Fruit fly (Drosophila melanogaster) whole organism, embryonic: ENCODE measurements around the gene CG31638.

Experiments
- ATbp ChIP-seq: fragments of 200-800 bp; sonication (Bioruptor generic); optimal IDR thresholded peaks from 2 replicates; lab custom pipeline; 2017; ENCODE audit warnings: missing biosample characterization, mild to moderate bottlenecking, missing genetic modification characterization, missing genetic modification reagents
- Ada2b ChIP-seq: fragments of 200-800 bp; sonication (Bioruptor generic); IDR thresholded peaks from 2 replicates; pipeline ENCODE4 v1.3.6; 2022; ENCODE audit warnings: missing biosample characterization, missing genetic modification characterization
- Asciz ChIP-seq: fragments of 200-800 bp; sonication (Bioruptor generic); optimal IDR thresholded peaks from 2 replicates; lab custom pipeline; 2017; ENCODE audit warnings: missing biosample characterization, mild to moderate bottlenecking, missing genetic modification characterization, missing genetic modification reagents
- CG10147 ChIP-seq: fragments of 200-800 bp; sonication (Bioruptor generic); optimal IDR thresholded peaks from 2 replicates; lab custom pipeline; 2019; ENCODE audit warnings: missing biosample characterization, mild to moderate bottlenecking, missing genetic modification characterization, moderate library complexity
- CG10462 ChIP-seq: fragments of 200-800 bp; sonication (Bioruptor generic); optimal IDR thresholded peaks from 2 replicates; lab custom pipeline; 2016; ENCODE audit warnings: missing biosample characterization, missing genetic modification characterization
- CG11456 ChIP-seq: fragments of 200-800 bp; sonication (Bioruptor generic); IDR thresholded peaks from 3 replicates; pipeline ENCODE4 v1.3.6; 2022; ENCODE audit warnings: missing biosample characterization, missing genetic modification characterization
- CG12104 ChIP-seq: fragments of 200-800 bp; sonication (Bioruptor generic); optimal IDR thresholded peaks from 3 replicates; lab custom pipeline; 2016; ENCODE audit warnings: missing biosample characterization, missing genetic modification characterization
- CG12744 ChIP-seq: fragments of 200-800 bp; sonication (Bioruptor generic); optimal IDR thresholded peaks from 2 replicates; lab custom pipeline; 2016; ENCODE audit warnings: missing biosample characterization, missing genetic modification characterization
- CG13424 ChIP-seq: fragments of 200-800 bp; sonication (Bioruptor generic); optimal IDR thresholded peaks from 2 replicates; lab custom pipeline; 2019; ENCODE audit warnings: missing biosample characterization, mild to moderate bottlenecking, missing genetic modification characterization, moderate library complexity
- CG13624 ChIP-seq: fragments of 200-800 bp; sonication (Bioruptor generic); optimal IDR thresholded peaks from 2 replicates; lab custom pipeline; 2016; ENCODE audit warnings: missing biosample characterization, missing genetic modification characterization
- CG14667 ChIP-seq: fragments of 200-800 bp; sonication (Bioruptor generic); IDR thresholded peaks from 2 replicates; pipeline ENCODE4 v1.3.6; 2022; ENCODE audit warnings: missing biosample characterization, missing genetic modification characterization
- CG17361 ChIP-seq: fragments of 200-800 bp; sonication (Bioruptor generic); IDR thresholded peaks from 3 replicates; pipeline ENCODE4 v1.3.6; 2022; ENCODE audit warnings: missing biosample characterization, missing genetic modification characterization
- CG17385 ChIP-seq: fragments of 200-800 bp; sonication (Bioruptor generic); optimal IDR thresholded peaks from 3 replicates; lab custom pipeline; 2018; ENCODE audit warnings: missing biosample characterization, mild to moderate bottlenecking, missing genetic modification characterization
- CG2199 ChIP-seq: fragments of 200-800 bp; sonication (Bioruptor generic); IDR thresholded peaks from 3 replicates; pipeline ENCODE4 v1.3.6; 2022; ENCODE audit warnings: missing biosample characterization, missing genetic modification characterization
- CG31441 ChIP-seq: fragments of 200-800 bp; sonication (Bioruptor generic); IDR thresholded peaks from 2 replicates; pipeline ENCODE4 v1.3.6; 2022; ENCODE audit warnings: missing biosample characterization, missing genetic modification characterization
- CG33213 ChIP-seq: fragments of 200-800 bp; sonication (Bioruptor generic); optimal IDR thresholded peaks from 3 replicates; lab custom pipeline; 2016; ENCODE audit warnings: missing biosample characterization, missing genetic modification characterization
- CG4730 ChIP-seq: fragments of 200-800 bp; sonication (Bioruptor generic); IDR thresholded peaks from 2 replicates; pipeline ENCODE4 v1.3.6; 2022; ENCODE audit warnings: missing biosample characterization, missing genetic modification characterization
- CG6765 ChIP-seq: fragments of 200-800 bp; sonication (Bioruptor generic); optimal IDR thresholded peaks from 3 replicates; lab custom pipeline; 2017; ENCODE audit warnings: missing biosample characterization, mild to moderate bottlenecking, missing genetic modification characterization
- CG6854 ChIP-seq: fragments of 200-800 bp; sonication (Bioruptor generic); optimal IDR thresholded peaks from 3 replicates; lab custom pipeline; 2017; ENCODE audit warnings: missing biosample characterization, mild to moderate bottlenecking, missing genetic modification characterization
- CG7357 ChIP-seq: fragments of 200-800 bp; sonication (Bioruptor generic); IDR thresholded peaks from 3 replicates; pipeline ENCODE4 v1.3.6; 2022; ENCODE audit warnings: missing biosample characterization, missing genetic modification characterization
- CG7372 ChIP-seq: fragments of 200-800 bp; sonication (Bioruptor generic); IDR thresholded peaks from 2 replicates; pipeline ENCODE4 v1.3.6; 2022; ENCODE audit warnings: missing biosample characterization, missing genetic modification characterization
- CG8290 ChIP-seq, 3 experiments: fragments of 200-800 bp; sonication (Bioruptor generic); optimal IDR thresholded peaks; 2 replicates each; lab custom pipeline; 2016 to 2019; ENCODE audit warnings: missing biosample characterization in 3 of 3, missing genetic modification characterization in 3 of 3, mild to moderate bottlenecking in 2 of 3, moderate library complexity in 1 of 3
- CG8478 ChIP-seq: fragments of >200 bp; optimal IDR thresholded peaks from 2 replicates; lab custom pipeline; 2018
- CG9817 ChIP-seq: fragments of 200-800 bp; sonication (Bioruptor generic); optimal IDR thresholded peaks from 2 replicates; lab custom pipeline; 2018; ENCODE audit warnings: missing biosample characterization, mild to moderate bottlenecking, missing genetic modification characterization, moderate library complexity
- D ChIP-seq, 2 experiments: fragments of 200-800 bp in 1 of 2; fragments of >200 bp in 1 of 2; sonication (Bioruptor generic) in 1 of 2; optimal IDR thresholded peaks; 2 replicates in 1 of 2; 3 replicates in 1 of 2; lab custom pipeline; 2017; ENCODE audit warnings: mild to moderate bottlenecking in 1 of 2, missing biosample characterization in 1 of 2, missing genetic modification characterization in 1 of 2, missing genetic modification reagents in 1 of 2
- Med ChIP-seq: fragments of 200-800 bp; sonication (Bioruptor generic); peaks from one replicate; lab custom pipeline; 2016; ENCODE audit warnings: missing biosample characterization, missing genetic modification characterization, mild to moderate bottlenecking, inconsistent platforms, moderate library complexity
- Nf-YA ChIP-seq: fragments of 200-800 bp; sonication (Bioruptor generic); IDR thresholded peaks from 2 replicates; pipeline ENCODE4 v1.3.6; 2022; ENCODE audit warnings: missing biosample characterization, missing genetic modification characterization
- Opbp ChIP-seq: fragments of 200-800 bp; sonication (Bioruptor generic); IDR thresholded peaks from 3 replicates; pipeline ENCODE4 v1.3.6; 2022; ENCODE audit warnings: missing biosample characterization, missing genetic modification characterization; ENCODE audit not compliant: partially characterized antibody
- Side ChIP-seq: fragments of 200-800 bp; sonication (Bioruptor generic); optimal IDR thresholded peaks from 2 replicates; lab custom pipeline; 2016; ENCODE audit warnings: missing biosample characterization, missing genetic modification characterization
- Six4 ChIP-seq: fragments of 200-800 bp; sonication (Bioruptor generic); optimal IDR thresholded peaks from 2 replicates; lab custom pipeline; 2016; ENCODE audit warnings: missing biosample characterization, missing genetic modification characterization
- bab2 ChIP-seq: fragments of 200-800 bp; sonication (Bioruptor generic); optimal IDR thresholded peaks from 2 replicates; lab custom pipeline; 2016; ENCODE audit warnings: missing biosample characterization, missing genetic modification characterization
- caup ChIP-seq: fragments of 200-800 bp; sonication (Bioruptor generic); optimal IDR thresholded peaks from 3 replicates; lab custom pipeline; 2017; ENCODE audit warnings: missing biosample characterization, mild to moderate bottlenecking, missing genetic modification characterization, moderate library complexity; ENCODE audit not compliant: severe bottlenecking
- chinmo ChIP-seq: fragments of 200-800 bp; sonication (Bioruptor generic); IDR thresholded peaks from 4 replicates; pipeline ENCODE4 v1.3.6; 2022; ENCODE audit warnings: missing biosample characterization, missing genetic modification characterization; ENCODE audit not compliant: partially characterized antibody
- chn ChIP-seq: fragments of 200-800 bp; sonication (Bioruptor generic); optimal IDR thresholded peaks from 2 replicates; lab custom pipeline; 2016; ENCODE audit warnings: missing biosample characterization, missing genetic modification characterization
- exex ChIP-seq: fragments of 200-800 bp; sonication (Bioruptor generic); optimal IDR thresholded peaks from 4 replicates; lab custom pipeline; 2018; ENCODE audit warnings: missing biosample characterization, mild to moderate bottlenecking, missing genetic modification characterization, moderate library complexity
- fd3F ChIP-seq: fragments of 200-800 bp; sonication (Bioruptor generic); optimal IDR thresholded peaks from 2 replicates; lab custom pipeline; 2018; ENCODE audit warnings: missing biosample characterization, mild to moderate bottlenecking, missing genetic modification characterization, moderate library complexity
- fd96Cb ChIP-seq: fragments of 200-800 bp; sonication (Bioruptor generic); optimal IDR thresholded peaks from 2 replicates; lab custom pipeline; 2018; ENCODE audit warnings: missing biosample characterization, mild to moderate bottlenecking, missing genetic modification characterization, moderate library complexity
- h ChIP-seq: fragments of >200 bp; optimal IDR thresholded peaks from 2 replicates; lab custom pipeline; 2017
- kah ChIP-seq: fragments of 200-800 bp; sonication (Bioruptor generic); optimal IDR thresholded peaks from 2 replicates; lab custom pipeline; 2018; ENCODE audit warnings: missing biosample characterization, mild to moderate bottlenecking, missing genetic modification characterization
- klu ChIP-seq: fragments of 200-800 bp; sonication (Bioruptor generic); IDR thresholded peaks from 2 replicates; pipeline ENCODE4 v1.3.6; 2022; ENCODE audit warnings: missing biosample characterization, missing genetic modification characterization
- nerfin-1 ChIP-seq: fragments of 200-800 bp; sonication (Bioruptor generic); optimal IDR thresholded peaks from 3 replicates; lab custom pipeline; 2019; ENCODE audit warnings: missing biosample characterization, mild to moderate bottlenecking, missing genetic modification characterization, moderate library complexity
- nmo ChIP-seq: fragments of 200-800 bp; sonication (Bioruptor generic); optimal IDR thresholded peaks from 2 replicates; lab custom pipeline; 2018; ENCODE audit warnings: missing biosample characterization, mild to moderate bottlenecking, missing genetic modification characterization, moderate library complexity
- ranshi ChIP-seq: fragments of 200-800 bp; sonication (Bioruptor generic); IDR thresholded peaks from 2 replicates; pipeline ENCODE4 v1.3.6; 2022; ENCODE audit warnings: missing biosample characterization, missing genetic modification characterization
- stwl ChIP-seq: fragments of 200-800 bp; sonication (Bioruptor generic); optimal IDR thresholded peaks from 3 replicates; lab custom pipeline; 2018; ENCODE audit warnings: missing biosample characterization, mild to moderate bottlenecking, missing genetic modification characterization, moderate library complexity
- trem ChIP-seq: fragments of 200-800 bp; optimal IDR thresholded peaks from 3 replicates; lab custom pipeline; 2019; ENCODE audit warnings: missing biosample characterization, mild to moderate bottlenecking, missing genetic modification characterization, moderate library complexity
- wek ChIP-seq: fragments of 200-800 bp; sonication (Bioruptor generic); optimal IDR thresholded peaks from 3 replicates; lab custom pipeline; 2018; ENCODE audit warnings: missing biosample characterization, mild to moderate bottlenecking, missing genetic modification characterization, moderate library complexity
- wor ChIP-seq: fragments of 200-800 bp; sonication (Bioruptor generic); IDR thresholded peaks from 2 replicates; pipeline ENCODE4 v1.3.6; 2022; ENCODE audit warnings: missing biosample characterization, missing genetic modification characterization
- zf30C ChIP-seq: fragments of 200-800 bp; sonication (Bioruptor generic); optimal IDR thresholded peaks from 3 replicates; lab custom pipeline; 2018; ENCODE audit warnings: missing biosample characterization, mild to moderate bottlenecking, missing genetic modification characterization

Gene CG31638

dm6 chr2L:6494405-6494816 is 3.5 kb downstream of the CG31638 start, which contains the start of gene CG9547 (continued):
- TF ChIP-seq CG13624 = peak; percentile 8

- TF ChIP-seq CG33213 (GFP tag; lab: Kevin White, UChicago) (no peak), CG31441 (GFP tag; lab: Robert Waterston, UW) (no peak), Nf-YA (GFP tag; lab: Robert Waterston, UW) (no peak), CG12104 (GFP tag; lab: Kevin White, UChicago) (no peak), CG6765 (GFP tag; lab: Kevin White, UChicago) (no peak), stwl (tag; lab: Kevin White, UChicago) (no peak), fd3F (GFP tag; lab: Kevin White, UChicago) (no peak), nerfin-1 (tag; lab: Kevin White, UChicago) (no peak), wor (GFP tag; lab: Robert Waterston, UW) (no peak), CG11456 (GFP tag; lab: Robert Waterston, UW) (no peak), exex (tag; lab: Kevin White, UChicago) (no peak), CG17385 (GFP tag; lab: Kevin White, UChicago) (no peak), Six4 (GFP tag; lab: Kevin White, UChicago) (no peak), CG7372 (GFP tag; lab: Robert Waterston, UW) (no peak), klu (GFP tag; lab: Robert Waterston, UW) (no peak), chinmo (GFP tag; lab: Robert Waterston, UW) (no peak)
Observed at dm6 chr2L:6496753-6497152, 5.9 kb downstream of the CG31638 start, which contains the start of gene CG9550. Gene CG9550, plus strand, starts transcription at chr2L:6497053.

dm6 chr2L:6498448-6498847 is 7.6 kb downstream of the CG31638 start, which contains the start of gene CG31637:
Gene CG31637, plus strand, starts transcription at chr2L:6498647.
- TF ChIP-seq kah (GFP tag; lab: Kevin White, UChicago) (peak; percentile 35), Med (GFP tag; lab: Kevin White, UChicago) (peak; percentile 85), CG13424 (tag; lab: Kevin White, UChicago) (no peak), zf30C (GFP tag; lab: Kevin White, UChicago) (peak; percentile 42), CG4730 (GFP tag; lab: Robert Waterston, UW) (no peak), CG7357 (GFP tag; lab: Robert Waterston, UW) (no peak), CG2199 (GFP tag; lab: Robert Waterston, UW) (0 out of 3 replicates have a peak, but pooled peaks have one; percentile 11), trem (tag; lab: Kevin White, UChicago) (peak; percentile 28), fd96Cb (tag; lab: Kevin White, UChicago) (no peak), D (optimal IDR thresholded peaks at IDR 0.05; lab: Kevin White, UChicago) (no peak), D (GFP tag; optimal IDR thresholded peaks at IDR 0.05; lab: Kevin White, UChicago) (no peak), nmo (GFP tag; lab: Kevin White, UChicago) (peak; percentile 63), CG14667 (no peak), CG10462 (GFP tag; lab: Kevin White, UChicago) (no peak), CG8478 (no peak), CG17361 (GFP tag; lab: Robert Waterston, UW) (0 out of 3 replicates have a peak, but pooled peaks have one; percentile 13), CG12744 (GFP tag; lab: Kevin White, UChicago) (no peak), CG8290 (GFP tag; optimal IDR thresholded peaks at IDR 0.05; lab: Kevin White, UChicago) (no peak), CG8290 (tag; optimal IDR thresholded peaks at IDR 0.05; lab: Kevin White, UChicago) (peak in 1 of 2 experiments; percentile 87), CG10147 (peak; percentile 32), bab2 (GFP tag; lab: Kevin White, UChicago) (no peak), ATbp (no peak), ranshi (GFP tag; lab: Robert Waterston, UW) (no peak), Asciz (GFP tag; lab: Kevin White, UChicago) (no peak), Opbp (peak; percentile 52; the same call in 1 of the 3 replicates), chn (no peak), wek (GFP tag; lab: Kevin White, UChicago) (peak; percentile 61), CG6854 (GFP tag; lab: Kevin White, UChicago) (no peak), h (lab: Kevin White, UChicago) (no peak), Side (GFP tag; lab: Kevin White, UChicago) (peak; percentile 19), CG9817 (tag; lab: Kevin White, UChicago) (peak; percentile 17), caup (peak; percentile 11), Ada2b (GFP tag; lab: Robert Waterston, UW) (no peak)
